Worm (Caenorhabditis elegans): ENCODE measurements around the gene nhr-286.

nhr-286 gene

ce11 chrV:7087340-7087739 is 4.1 kb downstream of the nhr-286 start:
- TF ChIP-seq elt-2 (tag; optimal IDR thresholded peaks at IDR 0.05) (no peak), elt-1 (tag; optimal IDR thresholded peaks at IDR 0.05) (no peak)

DNA sequence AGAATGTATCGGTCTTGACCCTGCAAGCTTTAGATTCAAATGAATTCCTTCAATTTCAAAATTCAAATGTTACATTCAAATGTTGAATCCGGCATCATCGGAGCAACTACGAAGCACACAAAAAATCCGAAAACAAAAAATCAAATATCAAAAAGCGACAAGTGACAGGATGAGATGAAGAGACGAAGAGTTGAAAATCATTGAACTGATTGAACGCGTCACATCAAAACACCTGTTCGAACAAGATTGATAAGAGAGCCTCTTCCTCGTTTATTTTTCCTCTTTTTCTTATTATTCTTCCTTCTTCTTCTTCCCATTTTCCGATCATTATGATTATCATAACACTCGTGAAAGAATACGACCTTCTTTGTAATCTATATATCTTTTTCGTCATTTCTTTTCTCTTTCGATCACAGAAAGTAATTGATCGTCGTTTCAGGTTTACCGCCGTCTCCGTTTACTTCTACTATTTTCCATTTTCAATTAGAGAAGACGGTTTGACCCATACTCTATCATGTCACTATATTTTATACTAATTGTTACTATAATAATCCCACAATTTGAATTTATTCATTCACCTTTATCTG is 5.8 kb downstream of the nhr-286 start, which contains the start of gene VC5.2:
Gene VC5.2, plus strand, starts transcription at position 439 of the 587 bp plus-strand sequence.
- TF ChIP-seq nhr-11 (tag; optimal IDR thresholded peaks at IDR 0.05) (no peak), aly-2 (tag; optimal IDR thresholded peaks at IDR 0.05) (no peak), ceh-28 (tag; optimal IDR thresholded peaks at IDR 0.05) (peak; percentile 18), nhr-23 (tag; optimal IDR thresholded peaks at IDR 0.05) (peak; percentile 59), mml-1 (tag; optimal IDR thresholded peaks at IDR 0.05) (no peak)

DNA sequence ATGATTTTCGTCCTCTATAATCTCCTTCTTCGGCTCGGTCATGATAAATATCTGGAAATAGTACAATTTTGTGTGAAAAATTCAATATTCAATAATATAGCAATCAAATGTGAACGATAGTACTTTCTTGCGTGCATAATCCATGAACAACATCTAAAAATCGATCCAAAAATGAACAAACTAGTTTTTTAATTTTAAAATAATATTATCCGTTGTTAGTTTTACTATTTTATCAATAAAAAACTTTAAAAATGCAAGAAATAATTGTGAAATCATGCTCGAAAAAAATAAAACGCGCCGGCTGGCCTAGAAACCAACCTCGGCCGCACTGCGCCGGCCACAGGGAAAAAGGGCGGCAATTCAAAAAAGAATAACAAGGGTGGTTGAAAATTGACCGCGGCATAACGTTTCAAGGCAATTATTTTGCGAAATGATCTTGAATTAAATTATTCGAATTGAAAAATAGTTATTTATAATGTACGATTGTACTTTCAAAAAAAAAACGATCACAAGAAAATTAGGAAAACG is 6.7 kb downstream of the nhr-286 start, which contains the start of gene mys-1:
Gene mys-1, minus strand, starts transcription at position 51 of the 528 bp plus-strand sequence.
- TF ChIP-seq egl-27 (tag; optimal IDR thresholded peaks at IDR 0.05) (no peak), ztf-11 (tag; optimal IDR thresholded peaks at IDR 0.05) (no peak), unc-62 (GFP tag; optimal IDR thresholded peaks at IDR 0.05) (no peak), ama-1 (optimal IDR thresholded peaks at IDR 0.05) (no peak), ceh-28 (tag; optimal IDR thresholded peaks at IDR 0.05) (no peak), pqm-1 (tag; optimal IDR thresholded peaks at IDR 0.05) (no peak), nfya-1 (tag; optimal IDR thresholded peaks at IDR 0.05; ENCODE audit: insufficient read depth) (peak; percentile 49), fkh-2 (tag; optimal IDR thresholded peaks at IDR 0.05) (no peak), ZK546.5 (tag; optimal IDR thresholded peaks at IDR 0.05) (no peak), sea-2 (GFP tag; optimal IDR thresholded peaks at IDR 0.05) (no peak), nhr-77 (tag; optimal IDR thresholded peaks at IDR 0.05) (no peak), fkh-10 (GFP tag; optimal IDR thresholded peaks at IDR 0.05) (no peak), unc-39 (tag; optimal IDR thresholded peaks at IDR 0.05) (no peak), R02D3.7 (tag; optimal IDR thresholded peaks at IDR 0.05) (no peak), nhr-12 (tag; optimal IDR thresholded peaks at IDR 0.05) (no peak), nhr-23 (tag; optimal IDR thresholded peaks at IDR 0.05) (peak; percentile 64), egl-5 (tag; optimal IDR thresholded peaks at IDR 0.05) (no peak), eor-1 (tag; optimal IDR thresholded peaks at IDR 0.05) (no peak), nhr-237 (tag; optimal IDR thresholded peaks at IDR 0.05) (no peak), nhr-76 (tag; optimal IDR thresholded peaks at IDR 0.05) (no peak), lsy-12 (tag; optimal IDR thresholded peaks at IDR 0.05) (no peak), mml-1 (tag; optimal IDR thresholded peaks at IDR 0.05) (no peak), tbx-2 (tag; optimal IDR thresholded peaks at IDR 0.05) (no peak), elt-2 (tag; optimal IDR thresholded peaks at IDR 0.05) (no peak), ceh-82 (tag; optimal IDR thresholded peaks at IDR 0.05) (no peak), ceh-16 (tag; optimal IDR thresholded peaks at IDR 0.05) (no peak), snpc-4 (tag; optimal IDR thresholded peaks at IDR 0.05) (peak; percentile 57), skn-1 (tag; optimal IDR thresholded peaks at IDR 0.05) (no peak), fos-1 (tag; optimal IDR thresholded peaks at IDR 0.05) (no peak), elt-1 (tag; optimal IDR thresholded peaks at IDR 0.05) (no peak), nhr-28 (tag; optimal IDR thresholded peaks at IDR 0.05) (no peak), nhr-25 (tag; optimal IDR thresholded peaks at IDR 0.05) (no peak), mdl-1 (tag; optimal IDR thresholded peaks at IDR 0.05) (no peak), zag-1 (tag; optimal IDR thresholded peaks at IDR 0.05) (no peak), nhr-11 (tag; optimal IDR thresholded peaks at IDR 0.05) (no peak), jun-1 (tag; optimal IDR thresholded peaks at IDR 0.05) (no peak), lin-15B (tag; optimal IDR thresholded peaks at IDR 0.05) (peak; percentile 65), elt-3 (tag; optimal IDR thresholded peaks at IDR 0.05) (no peak), aly-2 (tag; optimal IDR thresholded peaks at IDR 0.05) (no peak), hmg-11 (tag; optimal IDR thresholded peaks at IDR 0.05) (peak; percentile 65), ztf-4 (tag; optimal IDR thresholded peaks at IDR 0.05) (no peak), nhr-43 (tag; optimal IDR thresholded peaks at IDR 0.05; ENCODE audit: poor library complexity, severe bottlenecking) (peak; percentile 55), pha-4 (tag; optimal IDR thresholded peaks at IDR 0.05) (peak; percentile 50), lin-39 (tag; optimal IDR thresholded peaks at IDR 0.05) (peak; percentile 5), nhr-67 (tag; optimal IDR thresholded peaks at IDR 0.05) (no peak), daf-12 (tag; optimal IDR thresholded peaks at IDR 0.05) (no peak), ceh-9 (tag; optimal IDR thresholded peaks at IDR 0.05) (no peak)
